Worm (Caenorhabditis elegans): ENCODE measurements around the gene sru-11.

The sru-11 gene

DNA sequence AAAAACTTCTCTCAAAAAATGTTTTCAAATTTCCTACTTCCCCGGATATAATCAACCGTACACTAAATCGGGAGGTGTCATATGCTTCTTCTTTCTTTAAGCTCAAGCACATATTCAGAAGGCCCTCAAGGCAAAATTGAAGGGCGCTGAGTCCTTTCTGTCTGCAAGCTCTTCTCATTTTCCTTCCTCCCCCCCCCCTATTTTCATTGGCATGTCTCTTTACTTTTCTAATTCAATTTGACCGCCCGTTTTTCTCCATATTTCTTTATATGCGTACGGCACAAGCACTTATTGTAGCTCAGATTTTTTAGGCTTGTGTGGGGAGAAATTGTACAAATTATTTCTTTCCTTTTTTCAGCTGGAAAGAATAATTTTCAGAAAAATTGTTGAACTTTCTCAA lies 29.2 kb upstream of the sru-11 start:
- no peak for TF ChIP-seq ztf-4 (tag; optimal IDR thresholded peaks at IDR 0.05)
- TF ChIP-seq nhr-23 (tag; optimal IDR thresholded peaks at IDR 0.05), result no peak
- TF ChIP-seq ceh-28 (tag; optimal IDR thresholded peaks at IDR 0.05), result no peak
- TF ChIP-seq aly-2 (tag; optimal IDR thresholded peaks at IDR 0.05), result no peak
- TF ChIP-seq ztf-11 (tag; optimal IDR thresholded peaks at IDR 0.05), result no peak
- TF ChIP-seq ceh-82 (tag; optimal IDR thresholded peaks at IDR 0.05), result no peak
- TF ChIP-seq nhr-43 (tag; optimal IDR thresholded peaks at IDR 0.05; ENCODE audit: poor library complexity, severe bottlenecking), result no peak
- no peak for TF ChIP-seq lin-15B (tag; optimal IDR thresholded peaks at IDR 0.05)
- no peak for TF ChIP-seq nfya-1 (tag; optimal IDR thresholded peaks at IDR 0.05; ENCODE audit: insufficient read depth)
- no peak for TF ChIP-seq egl-5 (tag; optimal IDR thresholded peaks at IDR 0.05)
- TF ChIP-seq unc-39 (tag; optimal IDR thresholded peaks at IDR 0.05), result no peak
- TF ChIP-seq snpc-4 (tag; optimal IDR thresholded peaks at IDR 0.05), result no peak
- no peak for TF ChIP-seq pha-4 (tag; optimal IDR thresholded peaks at IDR 0.05)
- no peak for TF ChIP-seq lsy-12 (tag; optimal IDR thresholded peaks at IDR 0.05)
- no peak for TF ChIP-seq nhr-76 (tag; optimal IDR thresholded peaks at IDR 0.05)
- no peak for TF ChIP-seq nhr-237 (tag; optimal IDR thresholded peaks at IDR 0.05)
- no peak for TF ChIP-seq mml-1 (tag; optimal IDR thresholded peaks at IDR 0.05)

- TF ChIP-seq egl-5 (tag; optimal IDR thresholded peaks at IDR 0.05), result peak; percentile 9
- no peak for TF ChIP-seq ceh-28 (tag; optimal IDR thresholded peaks at IDR 0.05)
These were observed 27.4 kb upstream of the sru-11 start for ce11 chrIV:13557393-13557792.

- TF ChIP-seq lsy-12 (tag; optimal IDR thresholded peaks at IDR 0.05) (no peak), ztf-11 (tag; optimal IDR thresholded peaks at IDR 0.05) (no peak)
These were observed 25.7 kb upstream of the sru-11 start for ce11 chrIV:13559020-13559419.

ce11 chrIV:13561629-13562028 lies 23.1 kb upstream of the sru-11 start, which contains the start of the genes Y45F10B.13 and qui-1:
TSS of gene Y45F10B.13 (minus strand) at chrIV:13561729.
TSS of gene qui-1 (plus strand) at chrIV:13561861.
- TF ChIP-seq lsy-12 (tag; optimal IDR thresholded peaks at IDR 0.05) (no peak), egl-5 (tag; optimal IDR thresholded peaks at IDR 0.05) (no peak), skn-1 (tag; optimal IDR thresholded peaks at IDR 0.05) (no peak), fkh-2 (tag; optimal IDR thresholded peaks at IDR 0.05) (no peak), unc-39 (tag; optimal IDR thresholded peaks at IDR 0.05) (no peak), elt-3 (tag; optimal IDR thresholded peaks at IDR 0.05) (no peak), nhr-77 (tag; optimal IDR thresholded peaks at IDR 0.05) (no peak), mdl-1 (tag; optimal IDR thresholded peaks at IDR 0.05) (no peak)

- TF ChIP-seq R02D3.7 (tag; optimal IDR thresholded peaks at IDR 0.05) (no peak), fkh-10 (GFP tag; optimal IDR thresholded peaks at IDR 0.05) (peak; percentile 56)
These were observed 20.5 kb upstream of the sru-11 start for ce11 chrIV:13564284-13564683.

DNA sequence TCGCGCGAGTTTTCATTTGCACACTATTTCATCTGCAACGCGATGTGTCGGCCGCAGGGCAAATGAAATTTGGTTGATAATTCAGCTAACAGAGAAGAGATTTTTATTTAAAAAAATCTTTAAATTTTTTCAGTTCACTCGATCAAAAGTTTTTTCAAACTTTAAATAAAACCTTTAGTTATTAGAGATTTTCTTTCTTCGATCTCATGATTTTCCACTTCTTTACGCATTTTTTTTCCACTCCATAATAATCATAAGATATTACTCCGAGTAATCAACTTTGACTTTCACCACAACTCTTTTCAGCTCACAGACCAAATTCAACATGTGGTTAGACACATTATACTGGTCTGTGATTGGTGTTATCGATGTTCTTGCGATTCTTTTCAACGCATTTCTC lies 10.0 kb upstream of the sru-11 start, which contains the start of gene srd-10:
Gene srd-10 (plus strand): TSS at position 301 of the 400 bp plus-strand sequence.
- TF ChIP-seq elt-3 (tag; optimal IDR thresholded peaks at IDR 0.05) (no peak), daf-12 (tag; optimal IDR thresholded peaks at IDR 0.05) (no peak), ztf-11 (tag; optimal IDR thresholded peaks at IDR 0.05) (no peak), nhr-67 (tag; optimal IDR thresholded peaks at IDR 0.05) (no peak), egl-5 (tag; optimal IDR thresholded peaks at IDR 0.05) (no peak), nhr-28 (tag; optimal IDR thresholded peaks at IDR 0.05) (no peak), lsy-12 (tag; optimal IDR thresholded peaks at IDR 0.05) (no peak), ceh-28 (tag; optimal IDR thresholded peaks at IDR 0.05) (no peak), tbx-2 (tag; optimal IDR thresholded peaks at IDR 0.05) (no peak), nhr-43 (tag; optimal IDR thresholded peaks at IDR 0.05; ENCODE audit: poor library complexity, severe bottlenecking) (no peak), unc-62 (GFP tag; optimal IDR thresholded peaks at IDR 0.05) (no peak), nhr-11 (tag; optimal IDR thresholded peaks at IDR 0.05) (no peak), aly-2 (tag; optimal IDR thresholded peaks at IDR 0.05) (no peak)

DNA sequence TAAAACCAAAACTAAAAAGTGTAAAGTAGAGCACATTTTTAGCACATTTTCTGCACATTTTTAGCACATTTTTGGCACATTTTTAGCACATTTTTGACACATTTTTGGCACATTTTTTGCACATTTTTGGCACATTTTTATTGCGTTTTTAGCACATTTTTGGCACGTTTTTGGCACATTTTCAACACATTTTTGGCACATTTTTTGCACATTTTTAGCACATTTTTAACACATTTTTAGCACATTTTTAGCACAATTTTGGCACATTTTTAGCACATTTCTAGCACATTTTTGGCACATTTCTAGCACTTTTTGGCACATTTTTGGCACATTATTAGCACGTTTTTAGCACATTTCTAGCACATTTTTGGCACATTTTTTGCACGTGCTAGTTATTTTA lies 9.1 kb upstream of the sru-11 start:
- TF ChIP-seq ceh-82 (tag; optimal IDR thresholded peaks at IDR 0.05) (no peak), nhr-11 (tag; optimal IDR thresholded peaks at IDR 0.05) (no peak), nhr-43 (tag; optimal IDR thresholded peaks at IDR 0.05; ENCODE audit: poor library complexity, severe bottlenecking) (no peak), nhr-67 (tag; optimal IDR thresholded peaks at IDR 0.05) (no peak), pqm-1 (tag; optimal IDR thresholded peaks at IDR 0.05) (no peak), ceh-28 (tag; optimal IDR thresholded peaks at IDR 0.05) (no peak), unc-39 (tag; optimal IDR thresholded peaks at IDR 0.05) (no peak), unc-62 (GFP tag; optimal IDR thresholded peaks at IDR 0.05) (no peak), fkh-2 (tag; optimal IDR thresholded peaks at IDR 0.05) (no peak), elt-1 (tag; optimal IDR thresholded peaks at IDR 0.05) (no peak), ztf-4 (tag; optimal IDR thresholded peaks at IDR 0.05) (no peak)

All from whole organism, L3 larva.